Worm (Caenorhabditis elegans) whole organism, early embryonic: ENCODE data around the gene sdz-32.
"Not testable (repeated sequence)": the region's sequence is repeated elsewhere in the genome, so short reads cannot be mapped to it uniquely, and the experiment has no call there.

Source experiments
- F13C5.2 ChIP-seq: sonication (generic microtip); optimal IDR thresholded peaks from 2 replicates; lab custom pipeline; 2017; ENCODE audit warnings: mild to moderate bottlenecking, missing genetic modification characterization, inconsistent platforms, missing compliant biosample characterization
- ama-1 ChIP-seq: fragments of 150-350 bp; optimal IDR thresholded peaks from 2 replicates; lab custom pipeline; 2014
- ceh-13 ChIP-seq: fragments of 200-800 bp; sonication (Bioruptor generic); optimal IDR thresholded peaks from 2 replicates; lab custom pipeline; 2018; ENCODE audit warnings: mild to moderate bottlenecking, missing genetic modification characterization, missing compliant biosample characterization
- ceh-36 ChIP-seq: sonication (generic microtip); optimal IDR thresholded peaks from 2 replicates; lab custom pipeline; 2016; ENCODE audit warnings: missing genetic modification characterization, inconsistent platforms, missing compliant biosample characterization
- hmg-4 ChIP-seq: fragments of 200-800 bp; sonication (Bioruptor generic); optimal IDR thresholded peaks from 2 replicates; lab custom pipeline; 2018; ENCODE audit warnings: mild to moderate bottlenecking, missing genetic modification characterization, missing compliant biosample characterization
- pes-1 ChIP-seq: fragments of 200-800 bp; sonication (Bioruptor generic); IDR thresholded peaks from 2 replicates; pipeline ENCODE4 v1.3.6; 2022; ENCODE audit warnings: missing genetic modification reagents, missing genetic modification characterization, missing compliant biosample characterization
- tbx-11 ChIP-seq: fragments of 200-800 bp; sonication (Bioruptor generic); IDR thresholded peaks from 2 replicates; pipeline ENCODE4 v1.3.6; 2022; ENCODE audit warnings: missing genetic modification characterization, missing compliant biosample characterization

- TF ChIP-seq pes-1; ama-1; ceh-13 (GFP tag; lab: Kevin White, UChicago); hmg-4 (GFP tag; lab: Kevin White, UChicago); tbx-11 (GFP tag; lab: Robert Waterston, UW); ceh-36; F13C5.2: not testable (repeated sequence)
Observed at ce11 chrII:3490797-3491196, 17.0 kb downstream of the sdz-32 start, which contains the start of gene fbxb-112.
